Worm (Caenorhabditis elegans): ENCODE results near the gene ulp-1.
A peak's percentile ranks its signal among the peaks of the same experiment; 100 is the strongest.

The ulp-1 gene

ce11 chrIII:5160803-5161202 lies 8.8 kb downstream of the ulp-1 start:
- TF ChIP-seq nhr-6 (tag; optimal IDR thresholded peaks at IDR 0.05) (no peak), elt-3 (tag; optimal IDR thresholded peaks at IDR 0.05) (no peak), unc-55 (GFP tag; optimal IDR thresholded peaks at IDR 0.05) (no peak), nhr-10 (tag; optimal IDR thresholded peaks at IDR 0.05) (no peak), dmd-4 (tag; optimal IDR thresholded peaks at IDR 0.05) (no peak), nhr-129 (tag; optimal IDR thresholded peaks at IDR 0.05) (no peak)

ce11 chrIII:5159505-5159904 lies 10.1 kb downstream of the ulp-1 start, which contains the start of gene T10F2.5:
Gene T10F2.5 (minus strand): TSS chrIII:5159605.
- TF ChIP-seq lin-39 (tag; optimal IDR thresholded peaks at IDR 0.05): no peak
- no peak for TF ChIP-seq ztf-1 (GFP tag; conservative IDR thresholded peaks at IDR 0.05)
- TF ChIP-seq mab-5 (tag; optimal IDR thresholded peaks at IDR 0.05): no peak
- no peak for TF ChIP-seq unc-55 (GFP tag; optimal IDR thresholded peaks at IDR 0.05)
- TF ChIP-seq elt-1 (tag; optimal IDR thresholded peaks at IDR 0.05): no peak
- TF ChIP-seq lin-11 (tag; optimal IDR thresholded peaks at IDR 0.05): no peak
- TF ChIP-seq ceh-82 (tag; optimal IDR thresholded peaks at IDR 0.05): no peak
- TF ChIP-seq ztf-11 (tag; optimal IDR thresholded peaks at IDR 0.05): no peak
- TF ChIP-seq ZK546.5 (tag; optimal IDR thresholded peaks at IDR 0.05): no peak
- no peak for TF ChIP-seq nhr-23 (tag; optimal IDR thresholded peaks at IDR 0.05)
- no peak for TF ChIP-seq nhr-129 (tag; optimal IDR thresholded peaks at IDR 0.05)
- TF ChIP-seq aly-2 (tag; optimal IDR thresholded peaks at IDR 0.05): no peak
- no peak for TF ChIP-seq nhr-21 (tag; optimal IDR thresholded peaks at IDR 0.05)
- no peak for TF ChIP-seq blmp-1 (tag; optimal IDR thresholded peaks at IDR 0.05; ENCODE audit: insufficient read depth)
- no peak for TF ChIP-seq ceh-16 (tag; optimal IDR thresholded peaks at IDR 0.05)
- no peak for TF ChIP-seq unc-62 (GFP tag; optimal IDR thresholded peaks at IDR 0.05)
- TF ChIP-seq peb-1 (tag; optimal IDR thresholded peaks at IDR 0.05): no peak
- no peak for TF ChIP-seq nhr-6 (tag; optimal IDR thresholded peaks at IDR 0.05)

- no peak for TF ChIP-seq mdl-1 (tag; optimal IDR thresholded peaks at IDR 0.05)
Observed at ce11 chrIII:5158674-5159073, 10.9 kb downstream of the ulp-1 start, which contains the start of gene oxy-4. Gene oxy-4 (minus strand): TSS chrIII:5158774.

ce11 chrIII:5155393-5155792 lies 14.2 kb downstream of the ulp-1 start:
- TF ChIP-seq nhr-129 (tag; optimal IDR thresholded peaks at IDR 0.05) (no peak), Y55F3AM.14 (GFP tag; optimal IDR thresholded peaks at IDR 0.05) (no peak), ztf-4 (tag; optimal IDR thresholded peaks at IDR 0.05) (no peak), elt-3 (tag; optimal IDR thresholded peaks at IDR 0.05) (no peak), dmd-4 (tag; optimal IDR thresholded peaks at IDR 0.05) (no peak), sma-3 (GFP tag; optimal IDR thresholded peaks at IDR 0.05) (no peak)

- TF ChIP-seq sma-9 (GFP tag; optimal IDR thresholded peaks at IDR 0.05) (no peak), sma-9 (tag; optimal IDR thresholded peaks at IDR 0.05) (no peak), nhr-12 (tag; optimal IDR thresholded peaks at IDR 0.05) (no peak), unc-55 (GFP tag; optimal IDR thresholded peaks at IDR 0.05) (peak; percentile 80), skn-1 (tag; optimal IDR thresholded peaks at IDR 0.05) (no peak), elt-1 (tag; optimal IDR thresholded peaks at IDR 0.05) (no peak), alr-1 (tag; optimal IDR thresholded peaks at IDR 0.05) (no peak), R02D3.7 (tag; optimal IDR thresholded peaks at IDR 0.05) (no peak), ceh-16 (tag; optimal IDR thresholded peaks at IDR 0.05) (no peak), lsy-2 (tag; optimal IDR thresholded peaks at IDR 0.05) (peak in 1 of 2 experiments; percentile 54), nhr-21 (tag; optimal IDR thresholded peaks at IDR 0.05) (no peak), zag-1 (tag; optimal IDR thresholded peaks at IDR 0.05) (no peak), crh-2 (tag; optimal IDR thresholded peaks at IDR 0.05) (peak; percentile 21), nhr-10 (tag; optimal IDR thresholded peaks at IDR 0.05) (no peak), ztf-11 (tag; optimal IDR thresholded peaks at IDR 0.05) (no peak), C34F6.9 (tag; optimal IDR thresholded peaks at IDR 0.05) (peak; percentile 64)
Observed at ce11 chrIII:5153137-5153536, 16.5 kb downstream of the ulp-1 start, which contains the start of the genes rbm-42 and grwd-1. Gene rbm-42 (minus strand): TSS chrIII:5153229. Gene grwd-1 (plus strand): TSS chrIII:5153464.

Data from whole organism, L2 larva.